Worm (Caenorhabditis elegans) whole organism, L4/young adult: ENCODE measurements around the gene ZK418.6.

ENCODE experiments used
- W03F9.2 ChIP-seq: fragments of 150-350 bp; optimal IDR thresholded peaks from 2 replicates; lab custom pipeline; 2014; ENCODE audit warnings: missing biosample characterization, missing genetic modification characterization
- dao-5 ChIP-seq: sonication (generic microtip); optimal IDR thresholded peaks from 2 replicates; lab custom pipeline; 2016; ENCODE audit warnings: missing genotype, missing genetic modification characterization, moderate library complexity, missing compliant biosample characterization
- him-1 ChIP-seq: sonication (generic microtip); optimal IDR thresholded peaks from 2 replicates; lab custom pipeline; 2016; ENCODE audit warnings: missing genotype, missing genetic modification reagents, missing genetic modification characterization, missing compliant biosample characterization

Gene ZK418.6

DNA sequence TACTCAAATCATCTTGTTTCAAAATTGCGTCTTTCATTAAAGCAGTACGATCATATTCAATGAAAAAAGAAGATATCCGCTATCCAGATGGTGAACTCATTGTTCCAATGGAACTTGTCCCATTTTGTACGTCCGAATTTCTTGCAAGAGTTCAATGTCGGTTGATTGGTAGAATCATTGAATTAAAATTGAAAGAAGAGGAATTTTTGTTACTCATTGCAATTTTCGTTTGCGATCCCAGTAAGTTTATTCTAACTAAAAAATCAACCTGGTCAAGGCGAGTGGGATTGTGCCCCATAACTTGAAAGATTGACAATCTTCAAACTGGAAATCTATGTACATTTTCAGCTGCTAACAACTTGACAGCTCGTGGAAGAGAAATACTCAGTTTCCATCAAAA lies 17.8 kb upstream of the ZK418.6 start:
- no peak for TF ChIP-seq dao-5
- no peak for TF ChIP-seq W03F9.2 (tag; lab: Kevin White, UChicago)
- TF ChIP-seq him-1 (tag; lab: Kevin White, UChicago): no peak

DNA sequence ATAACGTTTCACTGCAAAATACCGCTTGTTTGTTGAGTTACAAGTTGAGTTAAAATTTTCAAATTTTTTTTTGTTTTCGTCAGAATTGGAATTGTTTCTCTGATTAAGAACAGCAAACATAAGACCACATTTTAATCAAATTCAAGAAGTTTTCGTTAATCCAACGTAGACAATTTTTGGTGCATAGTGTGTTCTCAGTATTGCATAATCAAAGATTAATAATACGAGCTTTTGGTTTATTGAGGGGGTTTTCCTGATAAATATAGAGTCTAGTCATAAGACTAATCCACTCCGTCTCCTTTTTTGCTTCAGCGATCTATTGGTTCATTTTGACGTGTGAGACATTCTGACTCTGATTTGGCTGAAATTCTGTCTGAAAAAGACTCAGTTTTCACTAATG lies 16.5 kb upstream of the ZK418.6 start, which contains the start of gene nhr-9:
TSS of gene nhr-9 (plus strand) at position 307 of the 400 bp plus-strand sequence.
- TF ChIP-seq him-1 (tag; lab: Kevin White, UChicago) (no peak), W03F9.2 (tag; lab: Kevin White, UChicago) (no peak), dao-5 (no peak)

DNA sequence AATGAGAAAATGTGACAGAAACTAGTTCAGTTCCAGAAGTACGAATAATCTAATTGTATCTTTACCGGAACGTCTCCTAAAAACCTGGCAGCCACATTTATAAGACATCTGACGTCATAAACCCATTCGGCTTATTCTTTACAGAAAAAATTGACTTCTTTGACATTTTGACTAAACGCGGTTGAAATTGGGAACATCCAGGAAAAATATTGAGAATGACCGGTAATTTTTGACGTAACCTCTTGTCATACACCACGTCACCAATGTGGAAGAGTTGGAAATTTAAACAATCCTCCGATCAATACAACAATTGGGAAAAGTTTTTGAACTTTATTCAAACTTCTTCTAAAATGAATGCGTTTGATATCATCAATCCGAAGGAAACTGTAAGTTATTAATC lies 12.4 kb upstream of the ZK418.6 start, which contains the start of gene ZK418.2:
TSS of gene ZK418.2 (plus strand) at position 301 of the 400 bp plus-strand sequence.
- TF ChIP-seq W03F9.2 (tag; lab: Kevin White, UChicago) (no peak), him-1 (tag; lab: Kevin White, UChicago) (no peak), dao-5 (no peak)

- no peak for TF ChIP-seq him-1 (tag; lab: Kevin White, UChicago)
Measured at ce11 chrIII:7090545-7090944, 11.9 kb upstream of the ZK418.6 start, which contains the start of gene ZK418.10. Gene ZK418.10 (minus strand): TSS chrIII:7090692.

ce11 chrIII:7087691-7088323 lies 9.2 kb upstream of the ZK418.6 start, which contains the start of gene fubl-2:
Gene fubl-2 (minus strand): TSS chrIII:7087741.
- TF ChIP-seq dao-5 (no peak), W03F9.2 (tag; lab: Kevin White, UChicago) (peak; percentile 81), him-1 (tag; lab: Kevin White, UChicago) (no peak)

DNA sequence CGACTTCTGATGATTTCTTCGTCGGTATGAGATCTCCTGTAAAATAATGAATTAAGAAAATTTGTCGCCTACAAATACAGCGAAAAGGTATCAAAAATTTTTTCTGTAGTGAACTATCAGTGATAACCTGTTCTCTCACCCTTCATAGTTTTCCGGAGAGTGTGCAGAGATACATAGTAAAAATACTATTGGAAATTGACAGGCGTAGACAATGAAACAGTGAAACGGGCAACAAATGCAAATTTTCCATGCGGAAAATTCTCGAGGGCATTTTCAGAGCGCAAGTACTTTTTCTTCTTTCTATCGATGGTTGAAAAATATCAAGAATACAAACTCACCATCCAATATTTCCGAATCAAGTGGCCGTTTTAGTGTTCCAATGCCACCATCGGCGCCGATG lies 8.5 kb upstream of the ZK418.6 start:
- TF ChIP-seq him-1 (tag; lab: Kevin White, UChicago): no peak
- no peak for TF ChIP-seq dao-5
- no peak for TF ChIP-seq W03F9.2 (tag; lab: Kevin White, UChicago)

- TF ChIP-seq W03F9.2 (tag; lab: Kevin White, UChicago): no peak
- no peak for TF ChIP-seq dao-5
- no peak for TF ChIP-seq him-1 (tag; lab: Kevin White, UChicago)
Measured at ce11 chrIII:7084908-7085307, 6.3 kb upstream of the ZK418.6 start, which contains the start of gene tofu-7. Gene tofu-7 (minus strand): TSS chrIII:7085018.

- TF ChIP-seq W03F9.2 (tag; lab: Kevin White, UChicago) (no peak), dao-5 (no peak), him-1 (tag; lab: Kevin White, UChicago) (no peak)
Measured at ce11 chrIII:7083106-7083505, 4.5 kb upstream of the ZK418.6 start.

DNA sequence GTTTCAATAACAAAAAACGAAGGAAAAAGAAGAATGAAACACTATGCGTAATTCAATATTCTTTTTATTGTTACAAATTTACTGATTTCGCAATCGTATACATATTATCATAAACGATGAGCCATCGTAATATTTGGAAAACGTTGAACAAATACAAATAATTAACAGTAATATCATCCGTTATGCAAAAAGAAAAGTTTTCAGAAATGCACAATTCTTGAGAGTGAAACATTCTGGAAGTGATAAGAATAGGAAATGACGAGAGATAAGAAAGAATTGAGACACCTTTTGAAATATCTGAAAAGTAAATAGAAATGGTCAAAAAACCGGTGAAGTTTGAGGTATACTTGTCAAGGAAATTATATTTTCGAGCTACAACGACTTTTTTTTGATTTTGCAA lies 2.9 kb upstream of the ZK418.6 start:
- no peak for TF ChIP-seq him-1 (tag; lab: Kevin White, UChicago)
- TF ChIP-seq W03F9.2 (tag; lab: Kevin White, UChicago): no peak
- TF ChIP-seq dao-5: no peak

- no peak for TF ChIP-seq W03F9.2 (tag; lab: Kevin White, UChicago)
- TF ChIP-seq dao-5: no peak
- no peak for TF ChIP-seq him-1 (tag; lab: Kevin White, UChicago)
Measured at ce11 chrIII:7080689-7081088, 2.1 kb upstream of the ZK418.6 start, which contains the start of gene ZK418.7. Gene ZK418.7 (minus strand): TSS chrIII:7080789.

DNA sequence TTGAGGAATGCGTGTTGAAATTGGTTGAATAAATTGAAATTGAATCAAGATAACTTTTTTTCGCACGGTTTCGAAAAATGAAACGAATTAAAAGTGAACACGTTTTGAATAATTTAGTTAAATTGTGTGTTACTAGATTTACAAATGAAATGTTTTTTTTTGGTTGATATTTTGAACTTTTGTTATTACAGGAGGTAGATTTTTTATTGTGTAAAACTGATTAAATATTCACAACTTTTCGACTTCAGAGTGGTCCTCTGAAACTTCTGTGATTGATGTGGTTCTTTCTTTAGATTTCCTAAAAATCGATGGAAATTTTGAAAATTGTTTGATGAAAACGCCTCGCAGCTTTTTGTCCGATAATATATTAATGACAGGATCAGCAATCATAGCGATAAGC lies 2.3 kb downstream of the ZK418.6 start, which contains the start of gene ZK418.13:
TSS of gene ZK418.13 (minus strand) at position 101 of the 400 bp plus-strand sequence.
- no peak for TF ChIP-seq him-1 (tag; lab: Kevin White, UChicago)
- TF ChIP-seq W03F9.2 (tag; lab: Kevin White, UChicago): no peak
- no peak for TF ChIP-seq dao-5

ce11 chrIII:7073801-7074386 lies 4.7 kb downstream of the ZK418.6 start, which contains the start of gene ZK418.5:
Gene ZK418.5 (minus strand): TSS chrIII:7073851.
- TF ChIP-seq him-1 (tag; lab: Kevin White, UChicago): no peak
- no peak for TF ChIP-seq dao-5
- no peak for TF ChIP-seq W03F9.2 (tag; lab: Kevin White, UChicago)

- TF ChIP-seq him-1 (tag; lab: Kevin White, UChicago): no peak
- no peak for TF ChIP-seq W03F9.2 (tag; lab: Kevin White, UChicago)
- TF ChIP-seq dao-5: no peak
Measured at ce11 chrIII:7072452-7072851, 6.2 kb downstream of the ZK418.6 start, which contains the start of gene lin-37. Gene lin-37 (minus strand): TSS chrIII:7072552.

- TF ChIP-seq W03F9.2 (tag; lab: Kevin White, UChicago) (no peak), him-1 (tag; lab: Kevin White, UChicago) (no peak), dao-5 (no peak)
Measured at ce11 chrIII:7069981-7070380, 8.7 kb downstream of the ZK418.6 start, which contains the start of gene tmem-17. Gene tmem-17 (plus strand): TSS chrIII:7070281.
